Worm (Caenorhabditis elegans) whole organism, L4/young adult: ENCODE results near the gene C54F6.20.
"Not testable (repeated sequence)": the region's sequence is repeated elsewhere in the genome, so short reads cannot be mapped to it uniquely, and the experiment has no call there.

Experiments
- W03F9.2 ChIP-seq: fragments of 150-350 bp; optimal IDR thresholded peaks from 2 replicates; lab custom pipeline; 2014; ENCODE audit warnings: missing biosample characterization, missing genetic modification characterization
- dao-5 ChIP-seq: sonication (generic microtip); optimal IDR thresholded peaks from 2 replicates; lab custom pipeline; 2016; ENCODE audit warnings: missing genotype, missing genetic modification characterization, moderate library complexity, missing compliant biosample characterization
- him-1 ChIP-seq: sonication (generic microtip); optimal IDR thresholded peaks from 2 replicates; lab custom pipeline; 2016; ENCODE audit warnings: missing genotype, missing genetic modification reagents, missing genetic modification characterization, missing compliant biosample characterization

C54F6.20 gene

DNA sequence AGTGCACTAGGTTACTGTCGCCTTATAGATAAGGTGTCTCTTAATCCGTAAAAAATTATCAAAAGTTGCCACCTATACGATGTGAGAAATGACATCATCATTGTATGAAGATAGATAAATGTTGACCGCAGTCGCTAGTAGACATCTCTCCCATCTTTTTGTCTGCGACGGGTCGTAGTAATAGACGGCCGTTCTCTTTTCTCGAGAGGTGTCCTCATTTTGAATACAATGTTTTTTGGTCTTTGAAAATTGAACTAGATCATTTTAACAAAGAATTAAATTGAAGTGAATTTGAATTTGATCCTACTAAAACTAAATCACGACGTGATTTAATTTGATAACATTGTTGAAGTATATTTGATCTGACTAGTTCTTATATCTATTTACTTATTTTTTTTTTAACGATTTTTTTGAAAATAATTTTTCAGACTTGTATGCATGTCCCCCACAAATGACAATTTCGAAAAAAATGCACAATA, 15.9 kb upstream of the C54F6.20 start, which contains the start of the genes str-31 and nhr-172:
str-31 (minus strand) TSS at position 101 of the 479 bp plus-strand sequence.
nhr-172 (plus strand) TSS at position 429 of the 479 bp plus-strand sequence.
- no peak for TF ChIP-seq him-1 (tag; lab: Kevin White, UChicago)
- no peak for TF ChIP-seq W03F9.2
- TF ChIP-seq dao-5 = no peak

DNA sequence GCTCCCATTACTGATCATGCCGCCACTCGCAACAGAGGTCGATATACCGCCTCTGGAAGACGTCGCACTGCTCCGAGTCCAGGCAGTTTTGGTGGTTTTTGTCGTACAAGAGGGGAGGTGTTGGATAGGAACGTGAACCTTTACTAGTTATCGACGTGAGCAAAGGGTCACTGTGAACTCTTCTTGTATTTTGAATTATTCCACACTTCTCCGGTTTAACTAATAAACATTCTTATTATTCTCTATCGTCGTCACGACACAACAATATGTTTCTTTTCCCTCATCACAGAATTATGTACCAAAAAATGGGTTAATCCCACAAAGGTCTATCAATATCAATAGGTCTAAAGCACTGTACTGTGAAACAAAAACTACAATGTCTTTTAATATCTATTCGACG, 13.1 kb upstream of the C54F6.20 start, which contains the start of gene nhr-171:
nhr-171 (plus strand) TSS at position 301 of the 400 bp plus-strand sequence.
- TF ChIP-seq dao-5; him-1 (tag; lab: Kevin White, UChicago); W03F9.2: not testable (repeated sequence)

DNA sequence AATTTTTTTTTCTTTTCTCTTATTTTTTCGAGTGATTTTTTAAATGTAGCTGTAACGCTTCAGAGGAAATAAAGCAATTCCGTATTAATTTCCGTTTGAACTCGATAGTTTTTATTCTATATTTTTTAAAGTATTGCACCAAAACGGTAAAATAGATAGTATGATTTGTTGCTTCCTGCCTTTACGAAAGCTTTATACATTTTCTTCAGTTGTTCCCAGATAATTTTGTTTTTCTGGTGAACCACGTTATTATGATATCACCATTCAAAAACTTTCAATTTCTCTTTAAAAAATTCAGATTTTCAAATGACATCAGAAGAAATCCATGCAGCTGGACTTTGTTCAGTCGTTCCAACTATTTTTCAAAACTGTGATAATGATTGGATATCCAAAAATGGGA, 9.6 kb upstream of the C54F6.20 start, which contains the start of gene srb-18:
srb-18 (plus strand) TSS at position 301 of the 400 bp plus-strand sequence.
- TF ChIP-seq him-1 (tag; lab: Kevin White, UChicago) = no peak
- TF ChIP-seq dao-5 = no peak
- TF ChIP-seq W03F9.2 = no peak

DNA sequence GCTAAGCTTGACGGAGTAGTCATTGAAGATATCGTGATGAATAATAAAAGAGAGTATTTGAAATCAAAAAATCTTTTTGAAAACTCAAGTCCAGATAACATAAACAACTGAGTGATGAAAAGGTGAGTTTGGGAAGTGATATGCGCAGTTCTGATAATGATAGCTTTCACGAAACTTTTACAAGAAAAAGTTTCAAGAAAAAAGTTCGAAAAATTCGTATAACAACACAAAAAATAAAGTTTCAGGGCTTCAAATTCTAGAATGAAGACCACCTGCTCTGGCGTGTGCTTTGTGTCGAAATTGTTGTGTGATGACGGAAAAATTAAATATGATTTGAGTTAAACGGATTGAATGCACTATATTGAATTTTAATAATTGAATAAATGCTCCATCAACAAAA, 4.5 kb upstream of the C54F6.20 start, which contains the start of gene srb-19:
srb-19 (minus strand) TSS at position 101 of the 400 bp plus-strand sequence.
- TF ChIP-seq W03F9.2 (no peak), him-1 (tag; lab: Kevin White, UChicago) (no peak), dao-5 (no peak)

DNA sequence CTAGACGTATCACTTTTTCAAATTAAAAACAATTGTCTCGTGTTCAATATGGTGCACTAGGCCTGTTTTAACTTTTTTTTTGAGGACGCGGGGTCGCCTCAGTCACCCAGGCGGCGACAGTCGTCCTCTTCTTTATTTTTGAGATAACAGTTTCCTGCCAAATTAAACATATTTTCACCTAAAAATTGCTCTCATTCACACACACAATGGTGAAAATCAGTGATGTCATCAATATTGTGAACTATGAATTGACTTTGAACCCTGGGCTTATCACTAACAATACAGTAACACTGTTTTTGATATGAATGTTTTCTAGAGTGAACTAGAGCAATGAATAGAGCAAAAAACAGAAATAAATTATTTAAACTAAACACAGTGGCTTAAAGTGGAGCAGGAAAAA, 3.2 kb upstream of the C54F6.20 start:
- TF ChIP-seq dao-5 = no peak
- TF ChIP-seq W03F9.2 = no peak
- TF ChIP-seq him-1 (tag; lab: Kevin White, UChicago) = no peak

DNA sequence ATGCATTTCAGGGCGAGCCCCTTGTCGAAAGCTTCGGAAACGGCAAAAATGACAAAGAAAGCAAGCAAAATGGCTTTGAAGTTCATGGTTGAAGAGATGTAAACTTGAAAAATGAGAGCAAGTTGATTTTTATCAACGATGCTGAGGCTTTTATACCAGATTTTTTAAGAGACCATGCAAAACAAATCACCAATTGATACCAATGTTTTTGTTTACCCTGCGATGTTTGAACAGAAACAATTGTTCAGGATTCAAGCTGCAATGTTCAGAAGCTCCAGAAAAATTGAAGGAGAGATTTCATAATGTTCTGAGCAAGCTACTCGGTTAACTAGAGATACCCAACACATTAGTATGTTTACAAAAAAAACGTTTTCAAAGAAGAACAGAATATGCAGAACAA, 2.3 kb upstream of the C54F6.20 start, which contains the start of gene C54F6.15:
C54F6.15 (minus strand) TSS at position 101 of the 400 bp plus-strand sequence.
- no peak for TF ChIP-seq W03F9.2
- TF ChIP-seq dao-5 = no peak
- no peak for TF ChIP-seq him-1 (tag; lab: Kevin White, UChicago)

DNA sequence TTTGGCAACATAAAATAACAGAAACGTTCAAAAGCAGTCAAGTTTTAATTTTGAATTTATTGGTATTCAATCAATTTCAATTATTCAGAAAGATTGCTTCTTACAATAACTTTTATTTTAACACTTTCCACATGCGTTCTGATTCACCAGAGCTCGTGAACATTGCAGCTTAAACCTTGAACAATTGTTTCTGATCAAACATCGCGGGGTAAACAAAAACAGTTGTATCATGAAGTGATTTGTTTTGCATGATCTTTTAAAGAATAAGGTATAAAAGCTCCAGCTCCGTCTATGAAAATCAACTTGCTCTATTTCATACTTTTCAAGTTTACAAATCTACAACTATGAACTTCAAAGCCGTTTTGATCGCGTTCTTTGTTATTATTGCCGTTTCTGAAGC, 1.2 kb upstream of the C54F6.20 start, which contains the start of gene C54F6.6:
C54F6.6 (plus strand) TSS at position 301 of the 400 bp plus-strand sequence.
- no peak for TF ChIP-seq him-1 (tag; lab: Kevin White, UChicago)
- TF ChIP-seq W03F9.2 = no peak
- no peak for TF ChIP-seq dao-5

DNA sequence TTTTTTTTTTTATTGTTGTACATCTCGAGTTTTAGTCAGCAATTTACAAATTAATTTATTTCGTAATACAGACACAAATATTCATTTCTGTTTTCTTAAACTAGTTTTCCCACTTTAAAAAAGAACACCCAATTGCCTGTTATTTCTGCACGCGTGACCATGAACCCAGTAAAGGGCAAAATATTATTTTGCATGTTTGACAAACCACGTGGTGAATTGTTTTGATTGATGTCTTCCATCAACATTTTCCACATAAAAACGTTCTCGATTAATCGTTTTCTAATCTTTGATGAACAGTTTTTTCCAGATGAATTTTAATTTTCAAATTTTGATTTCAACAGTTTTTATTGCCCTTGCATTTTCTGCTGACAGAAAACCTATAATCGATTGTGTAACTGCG, 1.1 kb downstream of the C54F6.20 start, which contains the start of gene C54F6.18:
C54F6.18 (plus strand) TSS at position 301 of the 400 bp plus-strand sequence.
- TF ChIP-seq dao-5 (no peak), W03F9.2 (no peak), him-1 (tag; lab: Kevin White, UChicago) (no peak)

DNA sequence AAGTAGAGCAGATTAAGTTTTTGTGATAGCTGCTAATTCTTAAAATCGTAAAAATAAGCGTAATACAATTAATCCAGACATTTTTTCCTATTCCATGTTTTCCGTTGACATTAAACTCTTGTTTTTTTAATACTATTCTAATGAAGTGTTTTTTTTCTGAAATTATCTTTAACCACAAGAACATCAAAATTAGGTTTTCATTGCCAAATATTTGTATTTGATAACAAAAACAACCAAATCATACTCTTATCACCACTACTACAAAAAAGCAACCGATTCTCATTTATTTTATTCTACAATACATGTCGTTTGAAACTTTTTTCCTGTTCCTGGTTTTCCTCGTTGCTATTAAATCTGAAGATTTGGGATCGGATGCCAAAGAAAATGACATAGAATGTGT, 2.6 kb downstream of the C54F6.20 start, which contains the start of gene C54F6.17:
C54F6.17 (plus strand) TSS at position 301 of the 400 bp plus-strand sequence.
- TF ChIP-seq W03F9.2 (no peak), dao-5 (no peak), him-1 (tag; lab: Kevin White, UChicago) (no peak)

DNA sequence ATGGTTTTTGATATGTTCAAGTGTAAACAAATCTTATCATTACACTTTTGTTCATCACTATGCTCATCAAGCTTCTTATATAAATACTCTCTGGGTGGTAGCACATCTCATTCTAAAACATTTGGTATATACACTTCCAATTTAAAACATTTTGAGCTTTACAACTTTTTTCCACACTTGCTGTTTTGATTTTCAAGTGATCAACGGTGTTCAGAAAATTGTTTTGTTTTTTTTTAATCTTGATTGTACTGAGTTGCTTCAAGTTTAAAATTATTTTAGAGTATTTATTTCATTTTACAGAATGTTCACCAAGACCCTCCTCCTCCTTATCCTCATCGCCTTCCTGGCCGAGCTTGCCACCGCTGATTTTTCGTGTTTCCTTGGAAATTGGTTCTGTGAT, 4.3 kb downstream of the C54F6.20 start, which contains the start of gene C54F6.5:
C54F6.5 (plus strand) TSS at position 301 of the 400 bp plus-strand sequence.
- TF ChIP-seq W03F9.2 = no peak
- TF ChIP-seq him-1 (tag; lab: Kevin White, UChicago) = no peak
- TF ChIP-seq dao-5 = no peak

DNA sequence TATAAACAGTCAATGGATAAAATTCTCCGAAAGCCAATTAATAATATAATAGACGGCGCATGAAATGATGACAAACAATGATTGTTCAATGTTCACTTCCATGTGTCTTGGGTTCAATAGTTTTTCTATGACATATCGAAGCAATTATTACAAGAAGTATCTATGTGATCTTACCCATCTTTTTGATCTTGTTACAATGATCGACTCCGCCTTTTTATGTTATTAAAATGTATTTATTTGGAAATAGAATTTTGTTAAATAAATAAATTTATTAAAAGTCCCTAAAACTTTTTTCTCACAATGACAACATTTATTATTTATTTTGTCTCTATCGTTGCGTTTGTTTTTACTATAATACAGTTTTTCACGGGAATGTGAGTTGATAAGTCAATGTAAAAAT, 5.3 kb downstream of the C54F6.20 start, which contains the start of gene swt-2:
swt-2 (plus strand) TSS at position 301 of the 400 bp plus-strand sequence.
- no peak for TF ChIP-seq W03F9.2
- no peak for TF ChIP-seq him-1 (tag; lab: Kevin White, UChicago)
- no peak for TF ChIP-seq dao-5

DNA sequence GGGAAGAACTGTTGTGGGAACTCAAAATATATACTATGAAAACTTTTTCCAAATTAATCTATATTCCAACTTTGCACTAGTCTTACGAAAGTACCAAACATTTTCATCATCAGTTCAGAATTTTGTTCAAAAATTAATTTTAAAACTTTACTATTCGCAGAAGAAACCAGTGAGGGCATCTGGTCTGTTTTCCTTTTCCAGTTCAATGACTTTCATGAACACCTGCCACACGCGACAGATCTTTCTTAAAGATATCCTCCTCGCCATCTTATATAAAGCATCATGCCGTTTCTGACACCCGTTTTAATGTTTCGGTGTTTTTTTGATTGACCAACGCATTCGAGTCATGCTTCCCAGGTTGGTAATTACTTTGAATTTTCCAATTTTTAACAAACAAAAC, 8.4 kb downstream of the C54F6.20 start, which contains the start of gene C54F6.3:
C54F6.3 (plus strand) TSS at position 301 of the 400 bp plus-strand sequence.
- TF ChIP-seq him-1 (tag; lab: Kevin White, UChicago) = no peak
- TF ChIP-seq dao-5 = no peak
- no peak for TF ChIP-seq W03F9.2

DNA sequence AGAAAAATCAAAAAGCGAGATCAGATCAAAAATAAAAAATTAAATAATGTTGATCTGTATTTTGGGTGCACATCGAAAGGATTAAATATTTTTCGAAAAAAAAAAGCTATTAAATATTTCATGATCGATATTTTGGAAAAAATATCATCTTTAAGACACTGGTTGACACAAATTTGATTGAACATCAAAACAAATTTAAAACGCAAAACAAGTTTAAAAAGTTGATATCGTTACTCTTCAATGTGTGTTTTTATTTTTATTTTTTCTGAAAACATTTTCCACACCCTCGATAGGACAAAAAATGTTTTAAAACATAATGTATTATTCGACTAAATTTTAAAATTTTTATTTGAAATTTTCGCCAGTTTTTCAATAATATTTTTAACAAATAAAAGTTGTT, 13.5 kb downstream of the C54F6.20 start, which contains the start of gene C54F6.12:
C54F6.12 (minus strand) TSS at position 101 of the 400 bp plus-strand sequence.
- TF ChIP-seq W03F9.2 (no peak), dao-5 (no peak), him-1 (tag; lab: Kevin White, UChicago) (no peak)

DNA sequence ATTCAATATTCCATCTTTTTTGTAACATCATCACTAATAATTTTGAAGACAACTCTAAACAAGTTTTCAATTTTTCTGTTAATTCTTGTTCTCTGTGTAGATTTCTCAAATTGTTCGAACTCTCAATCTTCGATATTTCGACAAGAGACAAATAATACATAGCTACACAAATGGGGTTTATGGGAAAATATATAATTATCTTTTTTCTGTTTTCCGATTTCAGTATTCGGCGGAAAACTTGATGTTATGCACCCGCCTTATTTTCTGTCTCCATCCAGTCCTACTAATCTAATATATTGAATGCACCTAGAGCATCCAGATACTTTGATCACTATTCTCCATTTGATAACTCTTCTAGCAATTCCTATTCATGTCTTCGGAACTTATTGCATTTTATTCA, 14.5 kb downstream of the C54F6.20 start, which contains the start of gene srh-268:
srh-268 (plus strand) TSS at position 301 of the 400 bp plus-strand sequence.
- TF ChIP-seq dao-5 = no peak
- no peak for TF ChIP-seq W03F9.2
- no peak for TF ChIP-seq him-1 (tag; lab: Kevin White, UChicago)

DNA sequence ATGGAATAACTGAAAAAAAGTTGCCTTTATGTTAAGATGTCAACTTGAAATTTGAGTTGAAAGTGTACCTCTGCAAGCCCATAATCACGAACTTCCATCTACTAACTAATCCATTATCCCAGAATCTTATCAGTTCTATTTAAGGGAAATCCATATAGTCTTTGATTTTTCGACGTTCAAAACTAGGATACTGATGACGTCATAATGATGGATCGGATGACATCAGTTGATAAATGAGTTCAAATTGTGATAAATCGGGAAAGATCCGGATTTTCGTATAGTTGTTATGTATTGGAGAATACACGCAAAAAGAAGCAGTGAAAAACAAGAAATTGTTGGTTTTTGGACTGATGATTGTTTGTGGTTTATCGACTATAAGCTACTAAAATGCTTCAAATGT, 19.2 kb downstream of the C54F6.20 start:
- TF ChIP-seq dao-5 = no peak
- no peak for TF ChIP-seq him-1 (tag; lab: Kevin White, UChicago)
- no peak for TF ChIP-seq W03F9.2
